Fruit fly (Drosophila melanogaster): Measurements from ENCODE around the gene CG3091.

CG3091 gene

dm6 chrX:2274704-2275199 is 20.8 kb upstream of the CG3091 start, which contains the start of gene Grp170:
Gene Grp170, minus strand, starts transcription at chrX:2275068.
- TF ChIP-seq Dll (optimal IDR thresholded peaks at IDR 0.05): no peak
- TF ChIP-seq EcR (GFP tag; optimal IDR thresholded peaks at IDR 0.05): peak; percentile 45 to 80
- no peak for TF ChIP-seq CG8478 (optimal IDR thresholded peaks at IDR 0.05)
- TF ChIP-seq usp (GFP tag; optimal IDR thresholded peaks at IDR 0.05): no peak

- TF ChIP-seq psq (optimal IDR thresholded peaks at IDR 0.05) (no peak), pan (optimal IDR thresholded peaks at IDR 0.05) (no peak), EcR (GFP tag; optimal IDR thresholded peaks at IDR 0.05) (no peak), CG8478 (optimal IDR thresholded peaks at IDR 0.05) (no peak), Dll (optimal IDR thresholded peaks at IDR 0.05) (no peak), usp (GFP tag; optimal IDR thresholded peaks at IDR 0.05) (no peak)
These were observed 16.5 kb upstream of the CG3091 start, which contains the start of gene CG2924 for dm6 chrX:2270557-2270930. Gene CG2924, minus strand, starts transcription at chrX:2270761.

dm6 chrX:2269822-2270556 is 16.0 kb upstream of the CG3091 start:
- TF ChIP-seq CG8478 (optimal IDR thresholded peaks at IDR 0.05): no peak

dm6 chrX:2262511-2262910 is 8.5 kb upstream of the CG3091 start, which contains the start of the genes temp and CG3071:
Gene temp, minus strand, starts transcription at chrX:2262515.
Gene CG3071, plus strand, starts transcription at chrX:2262837.
- TF ChIP-seq pan (optimal IDR thresholded peaks at IDR 0.05): no peak
- no peak for TF ChIP-seq EcR (GFP tag; optimal IDR thresholded peaks at IDR 0.05)
- TF ChIP-seq usp (GFP tag; optimal IDR thresholded peaks at IDR 0.05): no peak
- TF ChIP-seq Dll (optimal IDR thresholded peaks at IDR 0.05): no peak
- no peak for TF ChIP-seq psq (optimal IDR thresholded peaks at IDR 0.05)
- TF ChIP-seq CG8478 (optimal IDR thresholded peaks at IDR 0.05): no peak

DNA sequence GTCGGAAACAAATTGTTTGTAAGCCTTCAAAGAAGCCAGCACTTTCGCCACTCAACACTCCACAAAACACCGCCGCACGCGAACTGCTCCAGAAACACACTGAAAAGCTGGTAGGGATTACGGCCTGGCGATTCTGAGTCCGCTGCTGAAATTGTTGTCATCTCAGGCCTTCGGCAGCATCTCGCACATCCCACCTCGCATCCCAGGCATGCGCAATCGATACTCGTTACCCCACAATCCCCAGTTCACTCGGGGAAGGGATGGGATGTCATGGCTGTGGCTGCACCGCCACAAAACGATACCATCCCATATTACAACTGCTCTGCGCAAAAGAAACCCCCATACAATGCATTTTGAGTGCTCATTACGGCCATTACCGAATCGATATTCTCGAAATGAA is 5.8 kb upstream of the CG3091 start, which contains the start of gene CG3078:
CG3078 (minus strand) TSS at position 101 of the 400 bp plus-strand sequence.
- TF ChIP-seq EcR (GFP tag; optimal IDR thresholded peaks at IDR 0.05) (no peak), usp (GFP tag; optimal IDR thresholded peaks at IDR 0.05) (no peak), Dll (optimal IDR thresholded peaks at IDR 0.05) (no peak), CG8478 (optimal IDR thresholded peaks at IDR 0.05) (no peak), pan (optimal IDR thresholded peaks at IDR 0.05) (no peak), psq (optimal IDR thresholded peaks at IDR 0.05) (no peak)

DNA sequence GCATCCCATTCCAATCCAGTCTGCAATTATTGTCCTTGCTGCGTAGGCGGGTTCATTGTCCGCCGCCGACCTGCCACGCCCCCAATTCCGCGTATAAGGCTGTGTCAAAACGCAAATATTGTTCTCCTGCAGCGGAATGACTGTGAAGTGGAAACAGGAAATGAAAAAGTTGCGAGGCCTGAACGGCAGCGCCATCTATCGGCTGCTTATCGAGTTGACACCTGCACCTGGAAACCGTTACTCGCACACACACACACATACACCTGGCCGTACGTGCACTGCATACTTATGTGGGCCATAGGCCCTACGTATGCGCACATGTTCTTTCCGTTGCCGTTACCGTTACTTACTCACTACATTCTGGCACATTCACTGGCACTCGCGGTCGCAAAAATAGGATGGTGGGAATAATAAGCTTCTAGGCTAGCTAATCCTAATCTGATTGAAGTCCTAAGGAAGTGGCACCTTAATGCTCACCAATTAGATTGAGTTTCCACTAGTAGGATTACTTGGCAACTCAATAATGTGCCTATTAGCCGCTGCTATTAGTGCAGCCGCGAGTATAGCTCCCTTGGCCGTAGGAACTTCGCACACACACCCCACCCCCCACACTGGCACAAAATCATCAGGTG is 4.7 kb upstream of the CG3091 start:
- no peak for TF ChIP-seq EcR (GFP tag; optimal IDR thresholded peaks at IDR 0.05)
- no peak for TF ChIP-seq CG8478 (optimal IDR thresholded peaks at IDR 0.05)
- no peak for TF ChIP-seq Dll (optimal IDR thresholded peaks at IDR 0.05)
- no peak for TF ChIP-seq usp (GFP tag; optimal IDR thresholded peaks at IDR 0.05)
- TF ChIP-seq psq (optimal IDR thresholded peaks at IDR 0.05): no peak
- TF ChIP-seq pan (optimal IDR thresholded peaks at IDR 0.05): no peak

DNA sequence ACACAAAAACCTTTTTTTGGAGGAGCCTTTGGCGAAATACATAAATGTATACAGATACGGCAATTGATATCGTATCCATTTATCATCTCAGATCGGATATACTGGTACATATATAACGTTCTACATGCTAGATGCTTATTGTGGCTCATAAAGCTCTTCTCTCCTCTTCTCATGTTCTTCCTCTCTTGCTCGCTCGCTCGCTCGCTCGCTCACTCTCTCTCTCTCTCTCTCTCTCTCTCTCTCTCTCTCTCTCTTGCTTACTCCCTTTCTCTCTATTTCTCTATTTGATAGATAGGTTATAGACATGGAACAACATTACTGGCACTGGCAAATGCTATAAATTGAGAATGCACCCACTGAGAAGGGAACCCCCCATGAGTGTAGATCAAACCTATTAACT is 1.0 kb upstream of the CG3091 start:
- TF ChIP-seq CG8478 (optimal IDR thresholded peaks at IDR 0.05) (no peak), pan (optimal IDR thresholded peaks at IDR 0.05) (no peak), psq (optimal IDR thresholded peaks at IDR 0.05) (no peak), EcR (GFP tag; optimal IDR thresholded peaks at IDR 0.05) (no peak), usp (GFP tag; optimal IDR thresholded peaks at IDR 0.05) (no peak), Dll (optimal IDR thresholded peaks at IDR 0.05) (no peak)

DNA sequence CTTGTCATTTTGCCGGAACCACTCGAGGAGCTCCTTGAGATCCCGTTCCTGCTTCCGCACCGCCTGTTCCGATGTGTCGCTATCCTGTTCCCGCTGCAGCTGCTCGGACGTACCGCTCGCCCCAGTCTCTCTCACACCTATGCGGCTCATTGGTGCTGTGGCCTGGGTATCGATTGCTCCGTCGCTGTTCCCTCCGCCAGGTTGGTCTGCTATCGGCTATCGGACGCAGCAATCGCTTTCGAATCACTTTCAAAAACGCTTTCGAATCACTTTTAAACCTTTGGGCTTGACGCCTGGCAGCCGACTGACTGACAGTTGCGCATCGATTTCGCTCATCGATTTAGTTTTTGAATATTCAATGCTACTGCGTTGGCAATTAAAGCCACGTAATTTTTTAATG is 2.3 kb downstream of the CG3091 start, which contains the start of gene CG3191:
CG3191 (minus strand) TSS at position 306 of the 400 bp plus-strand sequence.
- TF ChIP-seq usp (GFP tag; optimal IDR thresholded peaks at IDR 0.05) (no peak), psq (optimal IDR thresholded peaks at IDR 0.05) (no peak), CG8478 (optimal IDR thresholded peaks at IDR 0.05) (no peak), pan (optimal IDR thresholded peaks at IDR 0.05) (no peak), EcR (GFP tag; optimal IDR thresholded peaks at IDR 0.05) (no peak), Dll (optimal IDR thresholded peaks at IDR 0.05) (no peak)

DNA sequence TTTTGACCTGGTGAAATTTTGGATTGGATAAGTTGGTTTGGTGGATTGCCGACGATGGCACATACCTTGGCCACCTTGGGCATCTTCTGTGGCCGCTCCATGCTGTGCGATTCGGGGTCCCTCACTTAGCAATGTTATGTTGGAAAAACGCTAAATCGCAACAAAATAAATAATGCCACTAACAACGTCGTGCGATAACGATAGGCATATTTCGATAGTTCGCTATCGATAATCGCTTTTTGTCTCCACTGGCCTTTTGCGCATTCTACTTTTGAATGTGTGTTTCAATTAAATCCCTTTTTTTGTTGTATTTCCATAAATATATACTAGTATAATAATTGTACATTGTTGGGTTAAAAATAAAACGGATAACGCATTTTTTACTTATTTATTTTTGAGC is 4.2 kb downstream of the CG3091 start, which contains the start of gene crn:
crn (minus strand) TSS at position 221 of the 400 bp plus-strand sequence.
- no peak for TF ChIP-seq CG8478 (optimal IDR thresholded peaks at IDR 0.05)
- no peak for TF ChIP-seq psq (optimal IDR thresholded peaks at IDR 0.05)
- TF ChIP-seq pan (optimal IDR thresholded peaks at IDR 0.05): no peak
- no peak for TF ChIP-seq usp (GFP tag; optimal IDR thresholded peaks at IDR 0.05)
- TF ChIP-seq Dll (optimal IDR thresholded peaks at IDR 0.05): no peak
- no peak for TF ChIP-seq EcR (GFP tag; optimal IDR thresholded peaks at IDR 0.05)

- TF ChIP-seq psq (optimal IDR thresholded peaks at IDR 0.05) (no peak), usp (GFP tag; optimal IDR thresholded peaks at IDR 0.05) (no peak)
These were observed 8.1 kb downstream of the CG3091 start, which contains the start of gene Or2a for dm6 chrX:2245931-2246330. Gene Or2a, plus strand, starts transcription at chrX:2246231.

DNA sequence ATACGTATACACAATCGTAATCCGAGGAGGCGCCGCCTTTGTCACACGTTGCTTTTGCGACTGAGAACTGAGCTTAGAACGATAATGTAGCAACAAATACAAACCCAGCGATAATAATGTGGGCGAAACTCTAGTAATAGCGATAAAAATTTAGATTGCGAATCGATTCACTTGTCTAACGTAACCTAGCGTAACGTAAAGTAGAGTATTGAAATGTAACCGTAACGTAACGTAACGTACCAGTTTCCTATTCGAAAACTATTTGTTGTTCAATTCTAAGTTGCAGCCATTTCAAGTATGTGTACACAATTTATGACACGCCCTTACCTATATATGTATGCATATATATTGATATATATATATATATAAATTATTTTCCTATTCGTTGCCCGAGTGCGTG is 9.2 kb downstream of the CG3091 start:
- TF ChIP-seq psq (optimal IDR thresholded peaks at IDR 0.05): no peak
- no peak for TF ChIP-seq CG8478 (optimal IDR thresholded peaks at IDR 0.05)
- no peak for TF ChIP-seq usp (GFP tag; optimal IDR thresholded peaks at IDR 0.05)
- TF ChIP-seq EcR (GFP tag; optimal IDR thresholded peaks at IDR 0.05): no peak
- no peak for TF ChIP-seq Dll (optimal IDR thresholded peaks at IDR 0.05)

DNA sequence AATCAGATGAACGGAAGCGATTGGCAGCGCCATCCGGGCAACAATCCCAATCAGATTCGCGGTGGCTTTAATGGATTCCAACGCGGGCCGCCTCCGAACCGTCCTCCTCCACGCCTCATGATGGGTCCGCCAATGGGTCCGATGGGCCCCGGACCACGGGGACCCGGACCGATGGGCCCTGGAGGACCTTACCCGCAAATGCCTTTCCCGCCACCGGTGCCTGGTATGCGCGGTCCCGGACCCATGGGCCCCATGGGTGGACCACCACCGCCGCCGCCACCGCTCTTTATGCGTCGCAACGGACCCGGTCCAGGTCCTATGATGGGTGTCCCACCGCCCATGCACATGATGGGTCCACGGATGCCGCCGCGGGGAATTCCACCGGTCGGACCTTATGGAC is 11.1 kb downstream of the CG3091 start:
- no peak for TF ChIP-seq CG8478 (optimal IDR thresholded peaks at IDR 0.05)
- no peak for TF ChIP-seq EcR (GFP tag; optimal IDR thresholded peaks at IDR 0.05)
- no peak for TF ChIP-seq psq (optimal IDR thresholded peaks at IDR 0.05)
